Fruit fly (Drosophila melanogaster): ENCODE results near the gene Septin1.
A peak's percentile ranks its signal among the peaks of the same experiment; 100 is the strongest.

The Septin1 gene

DNA sequence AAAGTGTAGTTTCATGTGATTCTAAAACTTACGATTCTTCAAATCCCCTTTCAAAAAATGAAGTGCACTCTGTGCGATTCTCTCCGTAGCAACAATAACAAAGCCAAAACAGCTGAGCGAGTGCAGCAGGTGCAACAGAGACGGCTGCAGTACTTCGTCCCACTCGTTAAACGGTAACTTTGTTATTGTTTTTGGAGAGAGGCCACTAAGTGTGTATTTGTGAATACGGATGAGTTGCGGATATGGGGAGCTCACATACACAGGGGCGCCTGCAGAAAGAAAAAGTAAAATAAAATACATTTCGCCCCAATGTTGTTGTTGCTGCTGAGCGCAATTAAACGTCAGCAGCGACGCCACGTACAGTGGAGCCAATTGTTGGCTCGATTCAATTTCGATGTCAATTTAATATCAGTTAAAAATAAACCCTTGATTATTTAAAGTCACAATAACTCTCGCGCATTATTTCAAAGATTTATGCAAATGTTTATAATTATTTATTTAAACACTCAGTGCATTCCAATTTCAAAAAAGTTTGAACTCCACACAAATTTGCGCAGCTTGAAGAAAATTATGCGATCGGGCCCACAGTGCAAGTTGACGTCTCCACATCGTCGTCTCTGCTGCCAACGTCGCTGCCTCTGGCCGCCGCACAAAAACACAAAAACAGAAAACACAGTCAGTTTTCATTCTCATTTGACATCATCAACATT is 9.4 kb downstream of the Septin1 start (continued):
- peak; percentile 95 for TF ChIP-seq maf-S (GFP tag; optimal IDR thresholded peaks at IDR 0.05)
- TF ChIP-seq CG17568 (GFP tag; optimal IDR thresholded peaks at IDR 0.05): peak; percentile 95
- no peak for TF ChIP-seq pan (optimal IDR thresholded peaks at IDR 0.05)
- peak in 1 of 2 experiments; percentile 97 for TF ChIP-seq pan (GFP tag; optimal IDR thresholded peaks at IDR 0.05 in 1 of 2, IDR thresholded peaks at IDR 0.05 in 1 of 2)
- peak; percentile 92 for TF ChIP-seq onecut (GFP tag; IDR thresholded peaks at IDR 0.05)
- TF ChIP-seq Xbp1 (GFP tag; optimal IDR thresholded peaks at IDR 0.05): peak; percentile 97
- TF ChIP-seq sd (tag; optimal IDR thresholded peaks at IDR 0.05): peak; percentile 90
- TF ChIP-seq CG6689 (GFP tag; IDR thresholded peaks at IDR 0.05): peak; percentile 97
- TF ChIP-seq Oaz (GFP tag; IDR thresholded peaks at IDR 0.05): peak; percentile 97
- TF ChIP-seq CHES-1-like (GFP tag; optimal IDR thresholded peaks at IDR 0.05): peak; percentile 93
- peak; percentile 83 for TF ChIP-seq GATAe (GFP tag; conservative IDR thresholded peaks at IDR 0.05)
- TF ChIP-seq CG12236 (GFP tag; optimal IDR thresholded peaks at IDR 0.05): peak; percentile 92
- TF ChIP-seq Sin3A (optimal IDR thresholded peaks at IDR 0.05): no peak
- TF ChIP-seq sisA (GFP tag; IDR thresholded peaks at IDR 0.05): peak; percentile 96
- peak; percentile 96 for TF ChIP-seq CG11456 (GFP tag; IDR thresholded peaks at IDR 0.05)
- TF ChIP-seq slp2 (GFP tag; optimal IDR thresholded peaks at IDR 0.05): peak; percentile 94
- TF ChIP-seq wor (GFP tag; IDR thresholded peaks at IDR 0.05): peak; percentile 95
- peak; percentile 95 for TF ChIP-seq slou (GFP tag; optimal IDR thresholded peaks at IDR 0.05)
- TF ChIP-seq CG5180 (GFP tag; optimal IDR thresholded peaks at IDR 0.05): peak; percentile 92
- TF ChIP-seq CG8359 (GFP tag; optimal IDR thresholded peaks at IDR 0.05; ENCODE audit: borderline replicate concordance): peak; percentile 91
- TF ChIP-seq CG15011 (GFP tag; optimal IDR thresholded peaks at IDR 0.05): peak; percentile 97
- TF ChIP-seq CG14050 (GFP tag; IDR thresholded peaks at IDR 0.05): peak; percentile 94
- TF ChIP-seq CG10274 (GFP tag; optimal IDR thresholded peaks at IDR 0.05): peak; percentile 93
- peak; percentile 98 for TF ChIP-seq grau (tag; optimal IDR thresholded peaks at IDR 0.05)
- TF ChIP-seq Ptx1 (GFP tag; IDR thresholded peaks at IDR 0.05): peak; percentile 97
- TF ChIP-seq sob (GFP tag; IDR thresholded peaks at IDR 0.05): peak; percentile 97
- peak; percentile 95 for TF ChIP-seq CG1647 (GFP tag; optimal IDR thresholded peaks at IDR 0.05)
- peak; percentile 96 for TF ChIP-seq al (GFP tag; IDR thresholded peaks at IDR 0.05)
- TF ChIP-seq knrl (GFP tag; IDR thresholded peaks at IDR 0.05; ENCODE audit: partially characterized antibody): peak; percentile 41; the same call in 1 of the 3 replicates
- TF ChIP-seq CG10565 (GFP tag; optimal IDR thresholded peaks at IDR 0.05): peak; percentile 63
- peak; percentile 93 for TF ChIP-seq Gsc (GFP tag; IDR thresholded peaks at IDR 0.05)
- 0 out of 3 replicates have a peak, but pooled peaks have one; percentile 26 for TF ChIP-seq HLH4C (GFP tag; IDR thresholded peaks at IDR 0.05; ENCODE audit: partially characterized antibody)
- TF ChIP-seq wdn (GFP tag; IDR thresholded peaks at IDR 0.05): peak; percentile 94
- TF ChIP-seq cwo (GFP tag; optimal IDR thresholded peaks at IDR 0.05): peak; percentile 96
- TF ChIP-seq cato (GFP tag; optimal IDR thresholded peaks at IDR 0.05; ENCODE audit: borderline replicate concordance): peak; percentile 97
- TF ChIP-seq ham (GFP tag; IDR thresholded peaks at IDR 0.05): peak; percentile 93
- TF ChIP-seq CG10462 (GFP tag; optimal IDR thresholded peaks at IDR 0.05): peak; percentile 91
- TF ChIP-seq CG13287 (GFP tag; IDR thresholded peaks at IDR 0.05; ENCODE audit: partially characterized antibody): no peak
- TF ChIP-seq CG13775 (GFP tag; optimal IDR thresholded peaks at IDR 0.05): peak; percentile 98
- TF ChIP-seq zen (tag; optimal IDR thresholded peaks at IDR 0.05): peak; percentile 90
- no peak for TF ChIP-seq prd (optimal IDR thresholded peaks at IDR 0.05)
- TF ChIP-seq prd (GFP tag; IDR thresholded peaks at IDR 0.05): peak; percentile 96
- peak; percentile 66 for TF ChIP-seq Sry-δ (GFP tag; optimal IDR thresholded peaks at IDR 0.05)
- peak; percentile 97 for TF ChIP-seq nom (GFP tag; optimal IDR thresholded peaks at IDR 0.05)
- peak; percentile 95 for TF ChIP-seq CG12942 (GFP tag; optimal IDR thresholded peaks at IDR 0.05)
- peak; percentile 72 for TF ChIP-seq sr (GFP tag; IDR thresholded peaks at IDR 0.05)
- TF ChIP-seq lilli (GFP tag; optimal IDR thresholded peaks at IDR 0.05): peak; percentile 98
- peak; percentile 87 for TF ChIP-seq CG1603 (tag; optimal IDR thresholded peaks at IDR 0.05)
- TF ChIP-seq dpn (GFP tag; optimal IDR thresholded peaks at IDR 0.05): peak; percentile 97 to 98
- TF ChIP-seq gem (tag; optimal IDR thresholded peaks at IDR 0.05): peak; percentile 99

Measured in whole organism, embryonic.